Fruit fly (Drosophila melanogaster): Measurements from ENCODE around the gene CG10098.

The CG10098 gene

DNA sequence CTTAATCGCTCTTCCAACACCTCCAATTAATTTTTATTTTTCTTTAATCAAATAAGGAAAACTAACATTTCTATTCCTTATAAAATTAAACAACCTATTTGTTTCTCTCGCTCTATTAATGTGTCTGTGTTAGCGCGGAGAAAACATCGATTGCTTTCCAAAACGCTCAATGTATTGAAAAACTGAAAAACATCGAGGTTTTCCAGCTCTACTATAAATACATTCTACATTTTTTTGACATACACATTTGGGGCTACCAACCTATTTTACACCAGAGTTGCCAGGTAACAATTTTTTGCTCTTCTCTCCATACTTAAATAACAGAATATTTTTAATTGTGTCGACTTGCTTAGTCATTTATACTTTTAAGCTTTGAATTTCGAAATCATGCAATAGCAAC is 32.4 kb upstream of the CG10098 start (continued):
- TF ChIP-seq CG12155 (GFP tag; optimal IDR thresholded peaks at IDR 0.05) (peak; percentile 38), CG14050 (GFP tag; IDR thresholded peaks at IDR 0.05) (peak; percentile 36; the same call in 1 of the 3 replicates)

DNA sequence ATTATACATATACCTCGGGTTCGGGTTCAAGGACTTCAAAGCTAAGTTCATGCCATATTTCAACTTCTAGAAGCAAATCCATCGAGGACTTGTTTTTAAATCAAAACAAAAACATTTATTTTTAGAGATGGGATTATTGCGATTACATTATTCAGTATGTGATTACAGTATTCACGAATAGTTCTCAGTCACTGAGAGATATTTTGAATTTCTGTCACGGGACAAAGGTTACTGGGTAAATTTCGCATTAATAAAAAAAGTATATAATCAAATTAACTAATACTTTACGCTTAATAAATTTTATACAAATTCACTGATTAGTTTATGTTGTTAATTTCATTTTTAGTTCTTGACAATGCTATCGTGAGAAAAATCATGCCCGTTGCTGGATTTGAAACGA is 30.8 kb upstream of the CG10098 start:
- TF ChIP-seq CG9797 (GFP tag; optimal IDR thresholded peaks at IDR 0.05) = no peak
- TF ChIP-seq CG10267 (tag; optimal IDR thresholded peaks at IDR 0.05) = peak; percentile 29
- peak; percentile 43; the same call in 1 of the 2 replicates for TF ChIP-seq Rfx (GFP tag; IDR thresholded peaks at IDR 0.05)
- TF ChIP-seq sima (GFP tag; optimal IDR thresholded peaks at IDR 0.05) = no peak
- TF ChIP-seq Dll (GFP tag; IDR thresholded peaks at IDR 0.05; ENCODE audit: partially characterized antibody) = peak; percentile 34; the same call in 2 of the 4 replicates
- TF ChIP-seq trem (tag; optimal IDR thresholded peaks at IDR 0.05) = peak; percentile 27
- no peak for TF ChIP-seq CG12769 (tag; optimal IDR thresholded peaks at IDR 0.05)
- peak; percentile 52 for TF ChIP-seq BEAF-32 (GFP tag; optimal IDR thresholded peaks at IDR 0.05)
- TF ChIP-seq ems (GFP tag; optimal IDR thresholded peaks at IDR 0.05) = no peak
- no peak for TF ChIP-seq onecut (GFP tag; IDR thresholded peaks at IDR 0.05)
- peak; percentile 61 for TF ChIP-seq slbo (GFP tag; IDR thresholded peaks at IDR 0.05)
- no peak for TF ChIP-seq Nf-YB (GFP tag; optimal IDR thresholded peaks at IDR 0.05)
- no peak for TF ChIP-seq Dek (tag; optimal IDR thresholded peaks at IDR 0.05)
- TF ChIP-seq Pdp1 (GFP tag; optimal IDR thresholded peaks at IDR 0.05) = no peak
- no peak for TF ChIP-seq zfh2 (GFP tag; optimal IDR thresholded peaks at IDR 0.05)
- peak; percentile 44 for TF ChIP-seq CG2712 (tag; optimal IDR thresholded peaks at IDR 0.05)
- no peak for TF ChIP-seq Bgb (GFP tag; IDR thresholded peaks at IDR 0.05; ENCODE audit: partially characterized antibody)
- no peak for TF ChIP-seq ftz-f1 (GFP tag; optimal IDR thresholded peaks at IDR 0.05)
- TF ChIP-seq Chrac-16 (GFP tag; optimal IDR thresholded peaks at IDR 0.05) = peak; percentile 12
- peak; percentile 63 for TF ChIP-seq sob (GFP tag; IDR thresholded peaks at IDR 0.05)
- TF ChIP-seq ATbp (GFP tag; optimal IDR thresholded peaks at IDR 0.05) = no peak
- TF ChIP-seq CG8944 (GFP tag; optimal IDR thresholded peaks at IDR 0.05) = no peak
- peak; percentile 80 for TF ChIP-seq sens (GFP tag)
- peak; percentile 37 for TF ChIP-seq CG2120 (GFP tag; optimal IDR thresholded peaks at IDR 0.05)
- TF ChIP-seq Dad (GFP tag; optimal IDR thresholded peaks at IDR 0.05) = no peak
- TF ChIP-seq CG31441 (GFP tag; IDR thresholded peaks at IDR 0.05) = peak; percentile 71
- TF ChIP-seq CG2889 (GFP tag; IDR thresholded peaks at IDR 0.05) = no peak
- TF ChIP-seq Max (GFP tag; optimal IDR thresholded peaks at IDR 0.05) = peak; percentile 24
- TF ChIP-seq gsb (GFP tag; IDR thresholded peaks at IDR 0.05) = no peak
- peak; percentile 19 for TF ChIP-seq az2 (GFP tag; optimal IDR thresholded peaks at IDR 0.05)
- TF ChIP-seq pzg (GFP tag; optimal IDR thresholded peaks at IDR 0.05) = peak; percentile 32
- TF ChIP-seq wdn (GFP tag; IDR thresholded peaks at IDR 0.05) = no peak
- TF ChIP-seq Xbp1 (GFP tag; optimal IDR thresholded peaks at IDR 0.05) = no peak
- peak; percentile 14; the same call in 1 of the 2 replicates for TF ChIP-seq Ptx1 (GFP tag; IDR thresholded peaks at IDR 0.05)
- no peak for TF ChIP-seq CG16813 (GFP tag; IDR thresholded peaks at IDR 0.05; ENCODE audit: partially characterized antibody)
- TF ChIP-seq CG6683 (GFP tag; optimal IDR thresholded peaks at IDR 0.05) = no peak
- TF ChIP-seq Scr (GFP tag; IDR thresholded peaks at IDR 0.05; ENCODE audit: partially characterized antibody) = peak; percentile 45
- peak; percentile 10 for TF ChIP-seq CG6254 (GFP tag; optimal IDR thresholded peaks at IDR 0.05)
- TF ChIP-seq CG3995 (GFP tag; optimal IDR thresholded peaks at IDR 0.05) = peak; percentile 96
- TF ChIP-seq nom (GFP tag; optimal IDR thresholded peaks at IDR 0.05) = peak; percentile 23
- 0 out of 2 replicates have a peak, but pooled peaks have one; percentile 20 for TF ChIP-seq Atf6 (GFP tag; IDR thresholded peaks at IDR 0.05)
- no peak for TF ChIP-seq CG11695 (GFP tag; IDR thresholded peaks at IDR 0.05)
- TF ChIP-seq CG12219 (GFP tag; optimal IDR thresholded peaks at IDR 0.05) = no peak
- TF ChIP-seq CG7987 (GFP tag; optimal IDR thresholded peaks at IDR 0.05) = no peak
- TF ChIP-seq tio (GFP tag; optimal IDR thresholded peaks at IDR 0.05) = no peak
- TF ChIP-seq Ets97D (GFP tag; optimal IDR thresholded peaks at IDR 0.05) = peak; percentile 7
- peak; percentile 1 for TF ChIP-seq CG8924 (tag; optimal IDR thresholded peaks at IDR 0.05)
